Fruit fly (Drosophila melanogaster): Measurements from ENCODE around the gene CG42514.

Gene CG42514

dm6 chr3L:16477730-16478129, 18.3 kb downstream of the CG42514 start:
- TF ChIP-seq EcR (GFP tag; optimal IDR thresholded peaks at IDR 0.05) (no peak), pan (optimal IDR thresholded peaks at IDR 0.05) (no peak), psq (optimal IDR thresholded peaks at IDR 0.05) (no peak), CG8478 (optimal IDR thresholded peaks at IDR 0.05) (no peak), Dll (optimal IDR thresholded peaks at IDR 0.05) (no peak), usp (GFP tag; optimal IDR thresholded peaks at IDR 0.05) (no peak)

- TF ChIP-seq Dll (optimal IDR thresholded peaks at IDR 0.05) (no peak), pan (optimal IDR thresholded peaks at IDR 0.05) (no peak), EcR (GFP tag; optimal IDR thresholded peaks at IDR 0.05) (no peak), usp (GFP tag; optimal IDR thresholded peaks at IDR 0.05) (no peak)
Measured at dm6 chr3L:16477134-16477702, 18.8 kb downstream of the CG42514 start.

- no peak for TF ChIP-seq pan (optimal IDR thresholded peaks at IDR 0.05)
- TF ChIP-seq EcR (GFP tag; optimal IDR thresholded peaks at IDR 0.05) = no peak
- TF ChIP-seq CG8478 (optimal IDR thresholded peaks at IDR 0.05) = no peak
- TF ChIP-seq usp (GFP tag; optimal IDR thresholded peaks at IDR 0.05) = no peak
- no peak for TF ChIP-seq Dll (optimal IDR thresholded peaks at IDR 0.05)
- TF ChIP-seq psq (optimal IDR thresholded peaks at IDR 0.05) = no peak
Measured at dm6 chr3L:16476709-16477119, 19.3 kb downstream of the CG42514 start.

- TF ChIP-seq pan (optimal IDR thresholded peaks at IDR 0.05) (no peak), EcR (GFP tag; optimal IDR thresholded peaks at IDR 0.05) (no peak), Dll (optimal IDR thresholded peaks at IDR 0.05) (no peak), CG8478 (optimal IDR thresholded peaks at IDR 0.05) (no peak), psq (optimal IDR thresholded peaks at IDR 0.05) (no peak), usp (GFP tag; optimal IDR thresholded peaks at IDR 0.05) (no peak)
Measured at dm6 chr3L:16475518-16476126, 20.4 kb downstream of the CG42514 start.

dm6 chr3L:16474130-16474529, 21.9 kb downstream of the CG42514 start:
- no peak for TF ChIP-seq EcR (GFP tag; optimal IDR thresholded peaks at IDR 0.05)
- no peak for TF ChIP-seq Dll (optimal IDR thresholded peaks at IDR 0.05)
- no peak for TF ChIP-seq usp (GFP tag; optimal IDR thresholded peaks at IDR 0.05)
- TF ChIP-seq pan (optimal IDR thresholded peaks at IDR 0.05) = no peak
- TF ChIP-seq psq (optimal IDR thresholded peaks at IDR 0.05) = no peak

- TF ChIP-seq psq (optimal IDR thresholded peaks at IDR 0.05) = no peak
- TF ChIP-seq usp (GFP tag; optimal IDR thresholded peaks at IDR 0.05) = no peak
- TF ChIP-seq CG8478 (optimal IDR thresholded peaks at IDR 0.05) = no peak
- TF ChIP-seq Dll (optimal IDR thresholded peaks at IDR 0.05) = no peak
- TF ChIP-seq EcR (GFP tag; optimal IDR thresholded peaks at IDR 0.05) = no peak
- no peak for TF ChIP-seq pan (optimal IDR thresholded peaks at IDR 0.05)
Measured at dm6 chr3L:16470071-16470470, 26.0 kb downstream of the CG42514 start.

- TF ChIP-seq usp (GFP tag; optimal IDR thresholded peaks at IDR 0.05) = no peak
Measured at dm6 chr3L:16463846-16464245, 32.2 kb downstream of the CG42514 start.

- TF ChIP-seq pan (optimal IDR thresholded peaks at IDR 0.05) = no peak
- TF ChIP-seq CG8478 (optimal IDR thresholded peaks at IDR 0.05) = no peak
- no peak for TF ChIP-seq EcR (GFP tag; optimal IDR thresholded peaks at IDR 0.05)
- no peak for TF ChIP-seq Dll (optimal IDR thresholded peaks at IDR 0.05)
- no peak for TF ChIP-seq psq (optimal IDR thresholded peaks at IDR 0.05)
- TF ChIP-seq usp (GFP tag; optimal IDR thresholded peaks at IDR 0.05) = no peak
Measured at dm6 chr3L:16451887-16452751, 43.9 kb downstream of the CG42514 start, which contains the start of gene dsx-c73A. dsx-c73A (minus strand) TSS chr3L:16451958.

dm6 chr3L:16442628-16443027, 53.4 kb downstream of the CG42514 start:
- TF ChIP-seq usp (GFP tag; optimal IDR thresholded peaks at IDR 0.05) = no peak
- no peak for TF ChIP-seq Dll (optimal IDR thresholded peaks at IDR 0.05)
- TF ChIP-seq pan (optimal IDR thresholded peaks at IDR 0.05) = no peak
- TF ChIP-seq EcR (GFP tag; optimal IDR thresholded peaks at IDR 0.05) = no peak
- TF ChIP-seq CG8478 (optimal IDR thresholded peaks at IDR 0.05) = no peak
- no peak for TF ChIP-seq psq (optimal IDR thresholded peaks at IDR 0.05)
